Worm (Caenorhabditis elegans) whole organism, young adult: ENCODE results near the gene T01B4.3.
A peak's percentile ranks its signal among the peaks of the same experiment; 100 is the strongest.

Experiments
- F10E7.11 ChIP-seq: sonication (generic microtip); optimal IDR thresholded peaks from 2 replicates; lab custom pipeline; 2017; ENCODE audit warnings: mild to moderate bottlenecking, missing genetic modification characterization, moderate library complexity, missing compliant biosample characterization
- F33H1.4 ChIP-seq: fragments of 200-800 bp; sonication (Bioruptor generic); IDR thresholded peaks from 2 replicates; pipeline ENCODE4 v1.3.6; 2022; ENCODE audit warnings: missing genetic modification reagents, missing genetic modification characterization, missing compliant biosample characterization
- T07F8.4 ChIP-seq: sonication (generic microtip); optimal IDR thresholded peaks from 2 replicates; lab custom pipeline; 2016; ENCODE audit warnings: mild to moderate bottlenecking, missing genetic modification characterization, moderate library complexity, missing compliant biosample characterization
- T26A5.8 ChIP-seq: sonication (generic microtip); optimal IDR thresholded peaks from 2 replicates; lab custom pipeline; 2016; ENCODE audit warnings: missing genetic modification characterization, missing compliant biosample characterization
- Y56A3A.18 ChIP-seq: fragments of 200-800 bp; sonication (Bioruptor generic); IDR thresholded peaks from 2 replicates; pipeline ENCODE4 v1.3.6; 2022; ENCODE audit warnings: missing genetic modification reagents, missing genetic modification characterization, missing compliant biosample characterization
- Y95B8A.8 ChIP-seq: fragments of 200-800 bp; sonication (Bioruptor generic); IDR thresholded peaks from 2 replicates; pipeline ENCODE4 v1.3.6; 2022; ENCODE audit warnings: missing genetic modification reagents, missing genetic modification characterization, missing compliant biosample characterization
- attf-6 ChIP-seq: fragments of 200-800 bp; sonication (Bioruptor generic); IDR thresholded peaks from 2 replicates; pipeline ENCODE4 v1.3.6; 2022; ENCODE audit warnings: missing genetic modification reagents, missing genetic modification characterization, missing compliant biosample characterization
- bed-1 ChIP-seq: fragments of 200-800 bp; sonication (Bioruptor generic); IDR thresholded peaks from 2 replicates; pipeline ENCODE4 v1.3.6; 2022; ENCODE audit warnings: missing genetic modification reagents, missing genetic modification characterization, missing compliant biosample characterization
- cebp-1 ChIP-seq, 2 experiments: fragments of 200-800 bp in 1 of 2; sonication (Bioruptor generic) in 1 of 2; sonication (generic microtip) in 1 of 2; IDR thresholded peaks in 1 of 2; optimal IDR thresholded peaks in 1 of 2; 2 replicates each; pipeline versions ENCODE4 v1.3.6 to Lab custom; 2017 to 2022; ENCODE audit warnings: missing compliant biosample characterization in 2 of 2, missing genetic modification characterization in 2 of 2, mild to moderate bottlenecking in 1 of 2, missing genetic modification reagents in 1 of 2, moderate library complexity in 1 of 2
- ceh-100 ChIP-seq: fragments of 200-800 bp; sonication (Bioruptor generic); IDR thresholded peaks from 2 replicates; pipeline ENCODE4 v1.3.6; 2022; ENCODE audit warnings: missing genetic modification reagents, missing genetic modification characterization, missing compliant biosample characterization
- ceh-27 ChIP-seq: fragments of 200-800 bp; sonication (Bioruptor generic); optimal IDR thresholded peaks from 2 replicates; lab custom pipeline; 2018; ENCODE audit warnings: mild to moderate bottlenecking, missing genetic modification characterization, moderate library complexity, missing compliant biosample characterization
- ceh-91 ChIP-seq: fragments of 200-800 bp; sonication (Bioruptor generic); IDR thresholded peaks from 2 replicates; pipeline ENCODE4 v1.3.6; 2022; ENCODE audit warnings: missing genetic modification reagents, missing genetic modification characterization, missing compliant biosample characterization
- dox-1 ChIP-seq: fragments of 200-800 bp; sonication (Bioruptor generic); IDR thresholded peaks from 2 replicates; pipeline ENCODE4 v1.3.6; 2022; ENCODE audit warnings: missing genetic modification reagents, missing genetic modification characterization, missing compliant biosample characterization
- hmg-1.2 ChIP-seq: fragments of 200-800 bp; sonication (Bioruptor generic); IDR thresholded peaks from 2 replicates; pipeline ENCODE4 v1.3.6; 2022; ENCODE audit warnings: missing genetic modification reagents, missing genetic modification characterization, missing compliant biosample characterization
- hsf-1 ChIP-seq: fragments of 200-800 bp; sonication (Bioruptor generic); IDR thresholded peaks from 2 replicates; pipeline ENCODE4 v1.3.6; 2022; ENCODE audit warnings: missing genetic modification reagents, missing genetic modification characterization, missing compliant biosample characterization
- let-607 ChIP-seq, 2 experiments: fragments of 200-800 bp in 1 of 2; sonication (Bioruptor generic) in 1 of 2; sonication (generic microtip) in 1 of 2; optimal IDR thresholded peaks; 2 replicates each; lab custom pipeline; 2016 to 2018; ENCODE audit warnings: mild to moderate bottlenecking in 2 of 2, missing compliant biosample characterization in 2 of 2, missing genetic modification characterization in 2 of 2, moderate library complexity in 2 of 2, missing genotype in 1 of 2
- lin-40 ChIP-seq: sonication (generic microtip); optimal IDR thresholded peaks from 2 replicates; lab custom pipeline; 2016; ENCODE audit warnings: missing genetic modification characterization, mild to moderate bottlenecking, missing compliant biosample characterization, missing genotype, missing genetic modification reagents
- lsy-27 ChIP-seq: sonication (generic microtip); optimal IDR thresholded peaks from 2 replicates; lab custom pipeline; 2017; ENCODE audit warnings: missing genetic modification characterization, mild to moderate bottlenecking, missing compliant biosample characterization, antibody characterized with exemption, missing genotype, borderline replicate concordance; ENCODE audit not compliant: insufficient read depth
- nhr-120 ChIP-seq: fragments of 200-800 bp; sonication (Bioruptor generic); IDR thresholded peaks from 2 replicates; pipeline ENCODE4 v1.3.6; 2022; ENCODE audit warnings: missing genetic modification characterization, missing compliant biosample characterization
- nhr-27 ChIP-seq: fragments of 200-800 bp; sonication (Bioruptor generic); optimal IDR thresholded peaks from 2 replicates; lab custom pipeline; 2018; ENCODE audit warnings: mild to moderate bottlenecking, missing genetic modification characterization, moderate library complexity, missing compliant biosample characterization
- nhr-80 ChIP-seq: sonication (generic microtip); optimal IDR thresholded peaks from 2 replicates; lab custom pipeline; 2016; ENCODE audit warnings: missing genetic modification characterization, missing compliant biosample characterization
- pha-4 ChIP-seq: fragments of 150-350 bp; sonication (generic microtip); optimal IDR thresholded peaks from 2 replicates; lab custom pipeline; 2014; ENCODE audit warnings: missing biosample characterization, missing genetic modification reagents, missing genetic modification characterization
- snpc-3.4 ChIP-seq: sonication (generic microtip); optimal IDR thresholded peaks from 2 replicates; lab custom pipeline; 2017; ENCODE audit warnings: missing genetic modification characterization, mild to moderate bottlenecking, missing compliant biosample characterization, antibody characterized with exemption, moderate library complexity, missing genotype, missing genetic modification reagents
- snpc-4 ChIP-seq, 5 experiments: fragments of 150-350 bp in 1 of 5; sonication (generic microtip) in 4 of 5; optimal IDR thresholded peaks; 2 replicates each; lab custom pipeline; 2014 to 2018; ENCODE audit warnings: missing genetic modification characterization in 5 of 5, missing biosample characterization in 3 of 5, antibody characterized with exemption in 2 of 5, mild to moderate bottlenecking in 2 of 5, missing compliant biosample characterization in 2 of 5, missing genotype in 2 of 5, moderate library complexity in 2 of 5, missing genetic modification reagents in 1 of 5
- tbp1 ChIP-seq: fragments of 200-800 bp; sonication (Bioruptor generic); optimal IDR thresholded peaks from 2 replicates; lab custom pipeline; 2018; ENCODE audit warnings: mild to moderate bottlenecking, missing genetic modification characterization, missing compliant biosample characterization
- unc-130 ChIP-seq: sonication (generic microtip); optimal IDR thresholded peaks from 2 replicates; lab custom pipeline; 2016; ENCODE audit warnings: missing genetic modification reagents, missing genetic modification characterization, missing compliant biosample characterization
- zfh-2 ChIP-seq: fragments of 200-800 bp; sonication (Bioruptor generic); conservative IDR thresholded peaks from 2 replicates; pipeline ENCODE4 v1.3.6; 2022; ENCODE audit warnings: missing genetic modification reagents, missing genetic modification characterization, missing compliant biosample characterization
- zim-3 ChIP-seq: sonication (generic microtip); optimal IDR thresholded peaks from 2 replicates; lab custom pipeline; 2017; ENCODE audit warnings: mild to moderate bottlenecking, missing genetic modification characterization, moderate library complexity, missing compliant biosample characterization
- ztf-18 ChIP-seq: sonication (generic microtip); optimal IDR thresholded peaks from 2 replicates; lab custom pipeline; 2016; ENCODE audit warnings: missing genotype, mild to moderate bottlenecking, missing genetic modification characterization, missing compliant biosample characterization

T01B4.3 gene

ce11 chrX:16343885-16344640, 26.5 kb upstream of the T01B4.3 start:
- TF ChIP-seq hsf-1 = no peak
- TF ChIP-seq T07F8.4 (tag; lab: Kevin White, UChicago) = no peak
- no peak for TF ChIP-seq attf-6 (GFP tag; lab: Robert Waterston, UW)
- no peak for TF ChIP-seq tbp1
- no peak for TF ChIP-seq ceh-91 (GFP tag; lab: Robert Waterston, UW)
- TF ChIP-seq F33H1.4 (GFP tag; lab: Robert Waterston, UW) = no peak
- no peak for TF ChIP-seq snpc-3.4 (tag; lab: Kevin White, UChicago)
- no peak for TF ChIP-seq F10E7.11 (tag; lab: Kevin White, UChicago)
- TF ChIP-seq hmg-1.2 = no peak
- TF ChIP-seq T26A5.8 = no peak
- TF ChIP-seq bed-1 (GFP tag; lab: Robert Waterston, UW) = no peak
- TF ChIP-seq Y56A3A.18 (GFP tag; lab: Robert Waterston, UW) = no peak
- TF ChIP-seq nhr-120 (GFP tag; lab: Robert Waterston, UW) = no peak

DNA sequence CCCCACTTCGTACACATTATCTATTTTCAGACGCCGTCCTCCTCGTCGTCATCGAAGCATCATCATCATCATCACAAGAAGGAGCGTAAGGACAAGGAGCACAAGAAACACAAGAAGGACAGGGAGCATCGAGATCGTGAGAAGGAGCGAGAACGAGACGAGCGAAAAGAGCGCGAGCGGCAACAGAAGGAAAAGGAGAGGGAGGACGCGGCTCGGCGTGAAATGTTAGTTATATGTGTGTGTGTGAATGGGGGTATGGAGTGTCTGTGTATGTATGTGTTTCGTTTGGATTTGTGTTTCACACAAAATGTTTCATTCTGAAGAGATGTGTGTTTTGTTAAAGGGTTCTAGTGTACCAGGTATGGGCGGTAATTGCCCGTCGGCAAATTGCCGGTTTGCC, 24.7 kb upstream of the T01B4.3 start:
- TF ChIP-seq nhr-80 (tag; lab: Kevin White, UChicago) (peak; percentile 9), let-607 (tag; optimal IDR thresholded peaks at IDR 0.05; lab: Kevin White, UChicago) (no peak), ceh-27 (GFP tag; lab: Kevin White, UChicago) (peak; percentile 2), nhr-27 (no peak), zfh-2 (GFP tag; lab: Robert Waterston, UW) (peak; percentile 32; the same call in 1 of the 2 replicates)

ce11 chrX:16341838-16342237, 24.3 kb upstream of the T01B4.3 start:
- TF ChIP-seq snpc-4 (GFP tag; optimal IDR thresholded peaks at IDR 0.05; lab: Kevin White, UChicago) (peak; percentile 37), snpc-4 (tag; optimal IDR thresholded peaks at IDR 0.05; lab: Kevin White, UChicago) (peak; percentile 18 to 93 (median 82)), hmg-1.2 (peak; percentile 51; the same call in 1 of the 2 replicates), unc-130 (GFP tag; lab: Kevin White, UChicago) (no peak)

- no peak for TF ChIP-seq ztf-18 (tag; lab: Kevin White, UChicago)
- no peak for TF ChIP-seq ceh-91 (GFP tag; lab: Robert Waterston, UW)
- no peak for TF ChIP-seq dox-1
- TF ChIP-seq zfh-2 (GFP tag; lab: Robert Waterston, UW) = peak; percentile 32; the same call in 1 of the 2 replicates
- TF ChIP-seq lin-40 (tag; lab: Kevin White, UChicago) = peak; percentile 4
- TF ChIP-seq cebp-1 (GFP tag; IDR thresholded peaks at IDR 0.05; lab: Robert Waterston, UW) = no peak
- peak; percentile 14 for TF ChIP-seq cebp-1 (tag; optimal IDR thresholded peaks at IDR 0.05; lab: Kevin White, UChicago)
Measured at ce11 chrX:16339207-16339606, 21.7 kb upstream of the T01B4.3 start.

- no peak for TF ChIP-seq lsy-27 (tag; lab: Kevin White, UChicago)
- TF ChIP-seq nhr-80 (tag; lab: Kevin White, UChicago) = peak; percentile 85
- no peak for TF ChIP-seq cebp-1 (GFP tag; IDR thresholded peaks at IDR 0.05; lab: Robert Waterston, UW)
- peak; percentile 48 for TF ChIP-seq cebp-1 (tag; optimal IDR thresholded peaks at IDR 0.05; lab: Kevin White, UChicago)
- peak; percentile 33 for TF ChIP-seq pha-4 (tag; lab: Kevin White, UChicago)
- no peak for TF ChIP-seq Y95B8A.8 (GFP tag; lab: Robert Waterston, UW)
- no peak for TF ChIP-seq ceh-100 (GFP tag; lab: Robert Waterston, UW)
- TF ChIP-seq dox-1 = peak; percentile 51; the same call in 1 of the 2 replicates
- TF ChIP-seq zim-3 (tag; lab: Kevin White, UChicago) = no peak
Measured at ce11 chrX:16337399-16337798, 19.9 kb upstream of the T01B4.3 start.
